Worm (Caenorhabditis elegans) whole organism, L2 larva: Measurements from ENCODE around the gene K08E7.5.

Experiments used
- C34F6.9 ChIP-seq: fragments of 150-350 bp; optimal IDR thresholded peaks from 2 replicates; lab custom pipeline; 2014; ENCODE audit warnings: missing biosample characterization, missing genetic modification characterization
- Y55F3AM.14 ChIP-seq: fragments of 200-800 bp; sonication (Bioruptor generic); optimal IDR thresholded peaks from 2 replicates; lab custom pipeline; 2018; ENCODE audit warnings: mild to moderate bottlenecking, missing genetic modification characterization, missing compliant biosample characterization
- ZK546.5 ChIP-seq: sonication (generic microtip); optimal IDR thresholded peaks from 2 replicates; lab custom pipeline; 2017; ENCODE audit warnings: missing biosample characterization, missing genetic modification characterization
- alr-1 ChIP-seq: fragments of 150-350 bp; optimal IDR thresholded peaks from 2 replicates; lab custom pipeline; 2014; ENCODE audit warnings: missing biosample characterization, missing genetic modification characterization
- ama-1 ChIP-seq: fragments of 150-350 bp; optimal IDR thresholded peaks from 2 replicates; lab custom pipeline; 2018; ENCODE audit warnings: inconsistent platforms
- blmp-1 ChIP-seq: sonication (generic microtip); optimal IDR thresholded peaks from 2 replicates; lab custom pipeline; 2017; ENCODE audit warnings: missing genetic modification characterization, mild to moderate bottlenecking, missing compliant biosample characterization, antibody characterized with exemption, moderate library complexity; ENCODE audit not compliant: insufficient read depth
- ceh-16 ChIP-seq: fragments of 150-350 bp; optimal IDR thresholded peaks from 2 replicates; lab custom pipeline; 2014; ENCODE audit warnings: missing biosample characterization, missing genetic modification characterization
- crh-2 ChIP-seq: sonication (generic microtip); optimal IDR thresholded peaks from 2 replicates; lab custom pipeline; 2017; ENCODE audit warnings: missing biosample characterization, missing genetic modification characterization
- dmd-4 ChIP-seq: sonication (generic microtip); optimal IDR thresholded peaks from 2 replicates; lab custom pipeline; 2017; ENCODE audit warnings: missing biosample characterization, missing genetic modification characterization
- egl-27 ChIP-seq: sonication (generic microtip); optimal IDR thresholded peaks from 3 replicates; lab custom pipeline; 2017; ENCODE audit warnings: missing biosample characterization, missing genetic modification reagents, missing genetic modification characterization
- elt-1 ChIP-seq: fragments of 150-350 bp; optimal IDR thresholded peaks from 2 replicates; lab custom pipeline; 2014; ENCODE audit warnings: missing biosample characterization, missing genetic modification characterization
- fos-1 ChIP-seq: fragments of 150-350 bp; optimal IDR thresholded peaks from 2 replicates; lab custom pipeline; 2014; ENCODE audit warnings: missing biosample characterization, missing genetic modification characterization
- lsy-2 ChIP-seq, 2 experiments: fragments of 150-350 bp in 1 of 2; sonication (generic microtip) in 1 of 2; optimal IDR thresholded peaks; 2 replicates each; lab custom pipeline; 2014 to 2017; ENCODE audit warnings: missing biosample characterization in 2 of 2, missing genetic modification characterization in 2 of 2
- mdl-1 ChIP-seq, 2 experiments: fragments of 150-350 bp in 1 of 2; sonication (generic microtip) in 1 of 2; optimal IDR thresholded peaks; 2 replicates each; lab custom pipeline; 2017; ENCODE audit warnings: missing biosample characterization in 2 of 2, missing genetic modification characterization in 2 of 2
- nhr-12 ChIP-seq: fragments of 150-350 bp; optimal IDR thresholded peaks from 2 replicates; lab custom pipeline; 2014; ENCODE audit warnings: missing biosample characterization, missing genetic modification characterization
- nhr-129 ChIP-seq: fragments of 150-350 bp; optimal IDR thresholded peaks from 2 replicates; lab custom pipeline; 2014; ENCODE audit warnings: missing biosample characterization, missing genetic modification characterization
- nhr-21 ChIP-seq: fragments of 150-350 bp; optimal IDR thresholded peaks from 2 replicates; lab custom pipeline; 2014; ENCODE audit warnings: missing biosample characterization, missing genetic modification characterization
- nhr-23 ChIP-seq: fragments of 150-350 bp; optimal IDR thresholded peaks from 2 replicates; lab custom pipeline; 2014; ENCODE audit warnings: missing biosample characterization, missing genetic modification reagents, missing genetic modification characterization
- nhr-237 ChIP-seq: fragments of 150-350 bp; optimal IDR thresholded peaks from 2 replicates; lab custom pipeline; 2014; ENCODE audit warnings: missing biosample characterization, missing genetic modification characterization
- nhr-25 ChIP-seq: fragments of 150-350 bp; sonication (generic microtip); optimal IDR thresholded peaks from 3 replicates; lab custom pipeline; 2014; ENCODE audit warnings: missing biosample characterization, missing genetic modification characterization
- nhr-77 ChIP-seq: fragments of 150-350 bp; optimal IDR thresholded peaks from 2 replicates; lab custom pipeline; 2014; ENCODE audit warnings: missing biosample characterization, missing genetic modification characterization
- sem-4 ChIP-seq: fragments of 150-350 bp; optimal IDR thresholded peaks from 2 replicates; lab custom pipeline; 2014; ENCODE audit warnings: missing biosample characterization, missing genetic modification reagents, missing genetic modification characterization
- skn-1 ChIP-seq: sonication (generic microtip); optimal IDR thresholded peaks from 2 replicates; lab custom pipeline; 2017; ENCODE audit warnings: missing biosample characterization, missing genetic modification characterization
- sma-3 ChIP-seq: sonication (generic microtip); optimal IDR thresholded peaks from 2 replicates; lab custom pipeline; 2016; ENCODE audit warnings: missing genetic modification reagents, missing genetic modification characterization, missing compliant biosample characterization
- snpc-4 ChIP-seq: fragments of 150-350 bp; optimal IDR thresholded peaks from 2 replicates; lab custom pipeline; 2014; ENCODE audit warnings: missing biosample characterization, missing genetic modification characterization
- unc-55 ChIP-seq: fragments of 150-350 bp; sonication (generic microtip); optimal IDR thresholded peaks from 3 replicates; lab custom pipeline; 2014; ENCODE audit warnings: missing biosample characterization, missing genetic modification reagents, missing genetic modification characterization
- unc-62 ChIP-seq: fragments of 150-350 bp; optimal IDR thresholded peaks from 2 replicates; lab custom pipeline; 2014; ENCODE audit warnings: missing biosample characterization, missing genetic modification reagents, missing genetic modification characterization
- zag-1 ChIP-seq: fragments of 150-350 bp; optimal IDR thresholded peaks from 2 replicates; lab custom pipeline; 2014; ENCODE audit warnings: missing biosample characterization, missing genetic modification characterization
- ztf-1 ChIP-seq: fragments of 200-800 bp; sonication (Bioruptor generic); conservative IDR thresholded peaks from 2 replicates; pipeline ENCODE4 v1.3.6; 2022; ENCODE audit warnings: missing genetic modification characterization, missing compliant biosample characterization

K08E7.5 gene

DNA sequence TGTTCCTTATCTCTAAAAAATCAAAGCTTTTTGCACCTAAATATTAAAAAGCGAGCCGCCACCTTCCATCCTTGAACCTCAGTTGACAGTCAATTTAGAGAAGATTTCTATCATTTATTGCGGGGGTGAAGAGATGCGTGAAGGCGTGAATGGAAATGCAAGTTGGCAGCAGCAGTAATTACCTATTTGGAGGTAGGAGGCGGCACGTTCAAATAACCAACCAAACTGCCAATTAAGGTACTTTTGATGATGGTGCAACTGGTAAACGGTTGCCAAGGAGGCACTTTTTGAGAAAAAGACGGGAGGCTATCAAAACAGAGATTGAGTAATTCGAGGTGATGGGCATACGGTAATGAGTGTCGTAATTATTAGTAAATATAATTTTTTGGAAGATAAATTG is 36.8 kb upstream of the K08E7.5 start:
- TF ChIP-seq lsy-2 (tag; optimal IDR thresholded peaks at IDR 0.05; lab: Kevin White, UChicago) (no peak), nhr-23 (tag; lab: Kevin White, UChicago) (no peak), sem-4 (tag; lab: Kevin White, UChicago) (no peak), sma-3 (GFP tag; lab: Kevin White, UChicago) (no peak), blmp-1 (tag; lab: Kevin White, UChicago) (no peak), nhr-129 (tag; lab: Kevin White, UChicago) (no peak), ceh-16 (tag; lab: Kevin White, UChicago) (no peak), ZK546.5 (tag; lab: Kevin White, UChicago) (no peak)

DNA sequence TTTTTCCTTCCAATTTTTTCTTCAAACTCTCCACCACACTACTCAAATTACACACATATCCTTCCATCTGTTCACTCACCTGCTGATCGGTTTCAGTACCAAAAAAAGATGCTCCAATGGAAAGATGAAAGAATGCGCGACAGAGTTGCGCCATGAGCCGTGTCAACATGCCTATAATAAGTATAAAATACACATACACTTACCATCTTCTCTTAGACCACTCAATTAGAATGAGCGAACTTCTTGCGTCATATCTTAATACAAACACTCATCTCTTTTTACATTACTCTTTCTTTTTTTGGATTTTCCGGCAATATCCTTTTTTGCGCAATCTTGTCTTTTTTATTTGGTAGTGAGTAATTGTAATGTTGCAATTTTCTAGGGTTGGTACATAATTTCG is 35.5 kb upstream of the K08E7.5 start:
- no peak for TF ChIP-seq elt-1
- TF ChIP-seq sma-3 (GFP tag; lab: Kevin White, UChicago), result no peak
- no peak for TF ChIP-seq egl-27 (tag; lab: Kevin White, UChicago)
- no peak for TF ChIP-seq ceh-16 (tag; lab: Kevin White, UChicago)

DNA sequence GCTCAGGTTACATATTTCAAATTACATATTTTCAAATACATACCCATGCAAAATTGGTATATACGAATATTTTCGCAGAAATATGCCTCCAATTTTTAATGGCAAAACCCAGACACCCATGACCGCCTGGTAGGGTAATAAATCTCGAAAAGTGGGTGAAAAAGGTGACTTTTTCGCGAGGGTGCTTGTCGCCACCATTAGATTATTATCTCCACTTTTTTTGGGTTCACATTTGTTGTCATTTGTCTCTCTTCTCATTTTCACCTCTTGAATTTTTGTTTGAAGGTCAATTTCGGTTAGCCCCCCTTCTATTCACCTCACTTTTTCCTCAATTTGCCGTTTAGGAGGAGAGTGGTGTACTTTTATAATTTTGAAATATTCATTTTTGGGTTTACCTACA is 32.9 kb upstream of the K08E7.5 start:
- TF ChIP-seq ztf-1, result no peak
- TF ChIP-seq nhr-25 (tag; lab: Kevin White, UChicago), result peak; percentile 16
- TF ChIP-seq ama-1 (lab: Kevin White, UChicago), result no peak
- TF ChIP-seq egl-27 (tag; lab: Kevin White, UChicago), result no peak
- TF ChIP-seq ceh-16 (tag; lab: Kevin White, UChicago), result peak; percentile 73
- no peak for TF ChIP-seq nhr-237
- no peak for TF ChIP-seq fos-1 (tag; lab: Kevin White, UChicago)

DNA sequence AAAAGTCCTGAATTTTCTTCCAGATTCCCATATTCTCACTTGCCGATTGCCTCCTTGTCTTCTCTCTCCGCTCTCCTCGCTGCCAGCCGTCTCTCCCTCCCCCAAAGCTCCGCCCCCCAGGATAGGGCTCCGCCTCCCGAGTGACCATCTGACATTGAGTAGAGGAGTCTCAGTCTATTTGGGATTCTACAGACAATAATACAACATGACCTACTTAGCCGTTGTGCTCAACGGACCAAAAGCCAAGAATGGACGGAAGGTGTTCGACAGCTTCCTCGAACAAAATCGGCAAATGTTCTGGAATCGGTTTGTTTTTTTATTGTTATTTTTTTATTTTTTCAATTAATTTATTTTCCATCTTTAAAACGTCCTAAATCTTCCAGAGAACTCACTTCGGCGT is 31.2 kb upstream of the K08E7.5 start, which contains the start of gene ham-1:
TSS of gene ham-1 (plus strand) at position 173 of the 400 bp plus-strand sequence.
- TF ChIP-seq nhr-21 (tag; lab: Kevin White, UChicago) (no peak), mdl-1 (tag; optimal IDR thresholded peaks at IDR 0.05; lab: Kevin White, UChicago) (no peak), zag-1 (tag; lab: Kevin White, UChicago) (no peak)

DNA sequence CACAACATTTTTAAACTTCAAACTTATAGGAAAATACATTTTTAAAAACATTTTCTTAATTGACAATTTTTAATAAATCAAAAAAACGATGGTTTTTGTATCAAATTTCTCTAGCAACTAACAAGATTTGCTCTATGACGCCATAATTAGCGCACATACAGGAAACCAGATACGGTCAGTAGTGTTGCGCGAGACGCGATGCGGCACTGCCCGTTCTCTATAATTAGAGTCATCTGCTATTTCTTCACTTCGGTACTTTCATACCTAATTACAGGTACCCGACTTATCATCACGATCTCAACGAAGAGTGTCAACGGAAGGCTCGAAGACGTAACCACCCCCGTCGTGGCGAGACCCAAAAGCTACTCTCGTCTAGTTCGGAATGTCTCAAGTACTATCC is 28.5 kb upstream of the K08E7.5 start:
- no peak for TF ChIP-seq egl-27 (tag; lab: Kevin White, UChicago)
- no peak for TF ChIP-seq nhr-77 (tag; lab: Kevin White, UChicago)
- TF ChIP-seq C34F6.9 (tag; lab: Kevin White, UChicago), result no peak
- TF ChIP-seq sma-3 (GFP tag; lab: Kevin White, UChicago), result no peak
- no peak for TF ChIP-seq Y55F3AM.14 (GFP tag; lab: Kevin White, UChicago)

DNA sequence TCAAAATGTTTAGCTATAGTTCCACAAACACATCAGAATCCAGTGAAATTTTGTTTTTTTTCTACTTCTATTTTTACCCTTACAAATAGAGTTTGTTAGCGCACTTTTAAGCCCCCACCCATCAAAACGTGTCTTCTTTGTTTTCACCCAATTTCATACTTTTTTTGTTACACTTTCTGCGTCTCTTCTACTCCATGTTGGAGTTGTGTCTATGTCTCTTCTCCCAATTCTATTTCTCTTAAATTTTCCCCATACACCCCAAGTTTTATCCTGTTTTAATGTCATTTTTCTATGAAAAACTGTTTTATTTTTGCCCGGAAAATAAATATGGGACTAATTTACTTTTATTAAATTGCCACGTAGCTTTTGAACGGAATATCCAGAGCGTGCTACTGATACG is 27.8 kb upstream of the K08E7.5 start:
- TF ChIP-seq crh-2 (tag; lab: Kevin White, UChicago) (peak; percentile 24), nhr-12 (tag; lab: Kevin White, UChicago) (no peak), alr-1 (tag; lab: Kevin White, UChicago) (no peak), sma-3 (GFP tag; lab: Kevin White, UChicago) (no peak), dmd-4 (tag; lab: Kevin White, UChicago) (no peak), unc-55 (peak; percentile 50)

DNA sequence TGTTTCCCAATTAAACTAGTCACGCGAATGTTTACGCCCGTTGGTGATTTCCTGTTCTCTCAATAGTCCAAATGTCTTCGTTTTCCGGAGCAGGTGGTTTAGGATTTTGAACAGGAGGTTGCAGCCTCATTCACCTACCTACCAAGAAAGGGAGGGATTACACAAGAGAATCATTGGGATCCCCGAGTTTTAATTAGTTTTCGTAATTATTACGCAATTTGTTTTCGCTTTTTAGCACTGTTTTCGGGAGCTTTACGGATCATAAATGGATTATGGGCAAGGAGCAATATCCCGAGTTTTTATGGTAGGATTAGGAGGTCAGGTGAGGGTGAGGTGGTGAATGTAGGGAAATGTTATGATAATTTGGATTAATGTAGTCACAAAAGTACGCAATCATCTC is 27.3 kb upstream of the K08E7.5 start:
- no peak for TF ChIP-seq skn-1 (tag; lab: Kevin White, UChicago)
- TF ChIP-seq C34F6.9 (tag; lab: Kevin White, UChicago), result no peak
- no peak for TF ChIP-seq mdl-1 (tag; optimal IDR thresholded peaks at IDR 0.05; lab: Kevin White, UChicago)
- TF ChIP-seq lsy-2 (tag; optimal IDR thresholded peaks at IDR 0.05; lab: Kevin White, UChicago), result no peak
- no peak for TF ChIP-seq unc-55
- TF ChIP-seq zag-1 (tag; lab: Kevin White, UChicago), result no peak
- no peak for TF ChIP-seq unc-62 (GFP tag; lab: Kevin White, UChicago)
- TF ChIP-seq snpc-4, result no peak
